Worm (Caenorhabditis elegans) whole organism, dauer: ENCODE measurements around the gene ZK616.5.
"Not testable (repeated sequence)": the region's sequence is repeated elsewhere in the genome, so short reads cannot be mapped to it uniquely, and the experiment has no call there.

Experiments used
- unc-62 ChIP-seq: sonication (generic microtip); optimal IDR thresholded peaks from 2 replicates; lab custom pipeline; 2017; ENCODE audit warnings: missing biosample characterization, missing genetic modification reagents, missing genetic modification characterization

The ZK616.5 gene

DNA sequence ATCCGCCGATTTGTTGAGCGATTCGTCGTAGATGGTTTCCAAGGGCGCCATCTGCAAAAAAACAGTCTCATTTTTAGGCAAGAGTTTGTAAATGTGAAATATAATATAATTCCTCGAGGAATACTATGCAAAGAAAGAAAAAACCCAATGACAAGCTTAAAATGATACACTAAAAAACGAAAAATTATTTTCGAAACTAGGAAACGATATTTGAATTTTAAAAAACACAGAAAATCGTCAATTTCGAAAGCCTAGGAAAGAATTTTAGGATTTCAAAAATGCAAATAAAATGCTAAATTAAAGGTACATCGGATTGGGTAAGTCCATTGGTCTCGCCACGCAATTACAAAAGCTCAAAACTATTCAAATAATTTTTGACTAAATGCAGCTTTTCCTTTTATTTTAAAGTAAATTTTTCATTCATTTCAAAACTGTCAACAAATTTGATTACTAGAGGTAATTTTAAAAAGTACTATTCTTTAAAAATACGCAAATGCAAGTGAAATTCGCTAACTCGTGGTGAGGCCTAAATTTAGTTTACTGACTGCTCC lies at the start of gene ZK616.5, which contains the start of gene htp-1:
Gene ZK616.5, plus strand, starts transcription at position 423 of the 551 bp plus-strand sequence.
Gene htp-1, minus strand, starts transcription at position 51 of the 551 bp plus-strand sequence.
- no peak for TF ChIP-seq unc-62 (GFP tag; lab: Kevin White, UChicago)

DNA sequence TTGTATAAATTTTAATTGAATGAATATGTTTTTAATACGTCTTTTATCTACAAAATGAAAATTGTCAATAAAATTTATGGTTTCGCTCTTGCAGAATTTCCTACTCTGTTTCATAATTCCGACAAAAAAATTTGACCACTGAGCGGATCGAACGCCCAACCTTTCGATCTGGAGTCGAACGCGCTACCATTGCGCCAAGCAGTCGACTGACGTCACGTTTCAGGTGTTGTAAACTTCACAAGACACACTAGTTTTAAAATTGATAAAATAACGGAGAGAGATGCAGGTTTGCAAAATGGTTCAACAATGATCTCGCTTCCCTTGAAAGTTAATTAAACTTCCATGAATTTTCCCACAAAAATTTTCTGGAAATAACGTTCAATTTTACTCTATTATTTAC lies 47.6 kb upstream of the ZK616.5 start:
- TF ChIP-seq unc-62 (GFP tag; lab: Kevin White, UChicago) = no peak

- not testable (repeated sequence) for TF ChIP-seq unc-62 (GFP tag; lab: Kevin White, UChicago)
Measured at ce11 chrIV:5350480-5351193, 41.1 kb upstream of the ZK616.5 start, which contains the start of gene gba-4. Gene gba-4, minus strand, starts transcription at chrIV:5350897.

DNA sequence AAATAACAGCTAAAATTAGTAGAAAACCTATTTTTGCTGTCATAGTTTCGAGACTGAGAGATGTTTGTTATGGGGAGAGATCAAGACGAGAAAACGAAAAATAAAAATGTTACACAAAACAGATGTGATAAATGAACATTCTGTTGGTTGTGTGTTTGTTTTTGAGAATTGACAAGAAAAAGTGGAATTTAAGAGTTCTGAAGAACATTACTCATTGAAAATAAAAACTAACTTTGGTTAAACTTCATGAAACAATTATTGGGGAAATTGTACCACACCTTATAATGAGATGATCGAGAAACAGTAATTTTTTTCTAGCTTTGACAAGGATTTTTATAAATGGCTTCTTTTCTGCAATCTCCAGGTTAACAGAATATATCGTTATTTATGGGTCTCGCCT lies 38.4 kb upstream of the ZK616.5 start, which contains the start of gene Y4C6B.7:
Gene Y4C6B.7, minus strand, starts transcription at position 101 of the 400 bp plus-strand sequence.
- TF ChIP-seq unc-62 (GFP tag; lab: Kevin White, UChicago) = no peak

DNA sequence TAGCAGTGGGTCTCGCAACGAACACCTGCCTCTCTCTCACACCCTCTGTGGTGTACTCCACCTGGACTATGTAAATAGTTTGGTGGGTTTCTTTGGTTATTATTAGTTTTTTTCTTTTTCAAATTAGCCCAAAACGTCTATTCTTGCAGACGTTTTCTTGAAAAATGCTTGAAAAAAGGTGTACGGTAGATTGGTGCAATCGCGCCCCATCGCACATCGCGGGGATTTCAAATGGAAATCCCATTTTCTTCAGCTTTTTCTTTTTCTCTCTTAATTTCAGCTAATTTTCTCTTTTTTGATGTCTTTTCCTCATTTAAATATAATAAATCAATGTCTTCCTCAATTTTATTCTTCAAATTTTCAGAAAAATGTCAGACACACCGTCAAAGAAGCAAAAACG lies 37.6 kb upstream of the ZK616.5 start, which contains the start of gene Y4C6B.1:
Gene Y4C6B.1, plus strand, starts transcription at position 365 of the 400 bp plus-strand sequence.
- no peak for TF ChIP-seq unc-62 (GFP tag; lab: Kevin White, UChicago)

DNA sequence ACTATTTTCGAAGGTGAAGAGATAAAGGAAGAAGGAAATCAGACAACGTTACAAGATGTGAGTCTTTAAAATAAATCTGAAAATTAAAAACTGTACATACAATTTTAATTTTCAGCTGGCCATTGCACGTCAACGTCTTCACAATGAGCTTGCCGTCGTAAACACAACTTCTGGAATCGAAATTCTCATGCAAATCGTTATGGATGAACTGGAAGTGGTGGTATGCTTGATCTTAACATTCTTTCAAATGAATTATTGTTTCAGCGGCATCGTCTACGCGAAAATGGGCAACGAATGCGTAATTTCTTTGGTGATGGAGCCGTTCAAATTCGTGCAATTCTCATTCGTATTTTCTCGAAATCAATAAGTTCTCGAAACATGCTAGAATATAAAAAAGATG lies 37.2 kb upstream of the ZK616.5 start:
- TF ChIP-seq unc-62 (GFP tag; lab: Kevin White, UChicago) = no peak

ce11 chrIV:5360533-5360932 lies 31.2 kb upstream of the ZK616.5 start, which contains the start of gene F41H10.5:
Gene F41H10.5, plus strand, starts transcription at chrIV:5360907.
- TF ChIP-seq unc-62 (GFP tag; lab: Kevin White, UChicago) = no peak

DNA sequence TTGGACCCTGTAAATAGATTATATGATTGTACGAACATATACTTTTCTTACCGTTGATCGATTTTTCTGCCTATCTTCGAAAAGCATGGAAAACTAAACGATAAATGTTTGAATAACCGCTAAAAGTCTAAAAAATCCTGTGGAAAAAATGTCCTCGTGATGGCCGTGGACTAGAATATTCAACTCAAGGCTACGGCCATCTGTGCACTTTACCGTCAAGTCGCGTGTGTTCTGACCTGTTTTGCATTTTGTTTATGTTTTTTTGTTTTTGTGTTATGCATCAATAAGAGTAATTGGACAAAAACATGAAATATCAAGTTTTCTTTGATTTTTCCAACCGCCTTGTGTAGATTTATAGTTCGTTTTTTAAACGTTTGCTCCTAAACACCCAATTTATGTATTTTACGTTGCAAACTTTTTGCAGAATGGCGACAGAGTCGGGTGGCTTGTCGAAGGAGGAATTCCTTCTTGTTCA lies 27.6 kb upstream of the ZK616.5 start, which contains the start of the genes hda-6 and F41H10.4:
Gene hda-6, minus strand, starts transcription at position 172 of the 475 bp plus-strand sequence.
Gene F41H10.4, plus strand, starts transcription at position 425 of the 475 bp plus-strand sequence.
- TF ChIP-seq unc-62 (GFP tag; lab: Kevin White, UChicago) = no peak

DNA sequence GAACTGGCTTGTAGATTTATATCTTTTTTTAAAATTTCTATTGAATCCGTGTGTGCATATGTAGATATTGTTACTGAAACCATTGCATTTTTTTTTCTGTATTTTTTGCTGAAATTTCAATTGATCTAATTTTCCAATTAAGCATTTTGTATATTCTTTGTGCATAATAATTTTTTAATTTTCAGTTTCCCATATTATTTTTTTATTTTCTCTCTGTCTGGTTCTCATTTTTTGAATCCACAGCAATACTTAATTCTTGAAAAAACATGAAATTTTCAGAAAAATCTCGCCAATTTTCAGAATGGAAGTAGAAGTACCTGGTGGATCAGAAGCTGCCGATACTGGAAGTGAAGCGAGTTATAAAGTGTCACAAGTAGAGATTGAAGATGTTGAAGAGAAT lies 25.2 kb upstream of the ZK616.5 start, which contains the start of gene sand-1:
Gene sand-1, plus strand, starts transcription at position 301 of the 400 bp plus-strand sequence.
- no peak for TF ChIP-seq unc-62 (GFP tag; lab: Kevin White, UChicago)

DNA sequence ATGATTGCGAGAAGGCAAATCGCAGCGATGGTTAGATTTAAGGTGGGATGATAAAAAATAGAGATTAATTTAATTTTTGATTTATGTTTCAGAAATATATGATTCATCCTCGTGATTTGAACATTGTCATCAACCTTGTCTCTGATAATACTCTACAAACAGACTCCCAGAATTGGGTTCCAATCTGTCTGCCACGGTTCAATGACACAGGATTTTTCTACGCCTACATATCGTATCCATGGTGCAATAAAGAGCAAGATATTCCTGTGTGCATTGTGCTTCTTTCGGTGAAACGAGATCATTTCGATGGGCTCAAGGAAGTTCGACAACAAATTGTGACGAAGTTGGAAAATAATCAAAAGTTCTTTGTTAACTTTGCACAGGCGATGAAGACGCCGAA lies 23.8 kb upstream of the ZK616.5 start:
- no peak for TF ChIP-seq unc-62 (GFP tag; lab: Kevin White, UChicago)

DNA sequence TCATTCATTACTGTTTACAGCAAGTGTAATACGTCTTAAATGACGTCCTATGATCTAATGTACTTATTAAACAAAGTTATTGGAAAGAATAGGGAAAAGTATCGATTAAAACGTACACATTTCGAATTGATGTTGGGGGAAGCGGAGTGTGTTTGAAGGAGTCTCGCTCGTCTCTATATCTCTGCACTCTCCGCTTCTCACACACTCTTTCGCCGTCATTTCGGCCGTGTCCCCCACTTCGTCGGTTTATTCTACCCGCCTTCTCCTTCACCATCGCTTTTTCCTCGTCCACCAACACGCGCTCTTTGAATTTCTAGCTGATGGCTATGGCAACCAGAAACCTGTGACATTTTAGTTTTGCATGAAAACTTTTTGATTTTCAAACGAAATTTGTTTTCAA lies 22.9 kb upstream of the ZK616.5 start:
- TF ChIP-seq unc-62 (GFP tag; lab: Kevin White, UChicago) = no peak

DNA sequence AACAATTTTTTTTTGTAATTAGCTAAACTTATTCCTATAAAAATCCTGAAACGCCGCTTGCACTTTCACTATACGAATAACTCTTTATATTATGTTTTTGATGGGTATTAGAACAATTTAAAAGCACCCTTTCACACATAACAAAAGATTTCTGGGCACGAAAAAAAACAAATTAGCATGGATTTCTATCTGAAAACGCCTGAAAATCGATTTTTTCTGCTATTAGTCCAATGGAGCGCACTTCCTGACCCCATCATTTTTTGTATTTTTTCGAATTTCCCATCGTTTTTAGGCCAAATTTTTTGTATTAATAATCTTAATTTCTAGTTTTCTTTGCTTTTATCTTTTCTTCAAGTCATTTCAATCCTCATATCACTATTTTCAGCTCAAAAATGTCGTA lies 22.3 kb upstream of the ZK616.5 start, which contains the start of gene F41H10.3:
Gene F41H10.3, plus strand, starts transcription at position 388 of the 400 bp plus-strand sequence.
- no peak for TF ChIP-seq unc-62 (GFP tag; lab: Kevin White, UChicago)

- TF ChIP-seq unc-62 (GFP tag; lab: Kevin White, UChicago) = no peak
Measured at ce11 chrIV:5370914-5371313, 20.8 kb upstream of the ZK616.5 start.

ce11 chrIV:5374321-5374720 lies 17.4 kb upstream of the ZK616.5 start:
- TF ChIP-seq unc-62 (GFP tag; lab: Kevin White, UChicago) = no peak

ce11 chrIV:5374946-5375345 lies 16.8 kb upstream of the ZK616.5 start:
- no peak for TF ChIP-seq unc-62 (GFP tag; lab: Kevin White, UChicago)

DNA sequence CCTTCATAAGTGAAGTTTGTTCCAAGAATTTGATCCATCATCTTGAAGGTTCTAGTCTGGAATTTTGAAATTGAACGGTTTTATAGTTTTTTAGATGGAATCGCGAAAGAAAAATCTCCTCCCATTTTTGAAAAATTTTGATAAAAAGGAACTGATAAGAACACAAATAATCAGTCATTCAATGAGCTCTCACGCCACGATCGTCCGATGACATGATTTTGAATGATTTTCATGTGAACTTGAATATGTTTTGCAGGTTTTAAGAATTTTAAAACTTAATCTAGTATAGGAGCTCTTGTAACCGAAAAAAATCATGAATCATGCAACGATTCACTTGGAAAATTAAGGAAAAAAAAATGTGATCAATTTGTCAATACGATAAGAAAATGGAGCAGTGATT lies 14.7 kb upstream of the ZK616.5 start, which contains the start of gene elo-5:
Gene elo-5, minus strand, starts transcription at position 56 of the 400 bp plus-strand sequence.
- no peak for TF ChIP-seq unc-62 (GFP tag; lab: Kevin White, UChicago)
